Worm (Caenorhabditis elegans) whole organism, L3 larva: ENCODE measurements around the gene Y46G5A.39.

Experiments used
- ZK546.5 ChIP-seq: sonication (generic microtip); optimal IDR thresholded peaks from 2 replicates; lab custom pipeline; 2017; ENCODE audit warnings: missing biosample characterization, missing genetic modification characterization
- aly-2 ChIP-seq: fragments of 150-350 bp; optimal IDR thresholded peaks from 2 replicates; lab custom pipeline; 2014; ENCODE audit warnings: missing biosample characterization, missing genetic modification characterization
- ceh-16 ChIP-seq: sonication (generic microtip); optimal IDR thresholded peaks from 2 replicates; lab custom pipeline; 2017; ENCODE audit warnings: missing biosample characterization, missing genetic modification characterization
- ceh-82 ChIP-seq: fragments of 150-350 bp; optimal IDR thresholded peaks from 2 replicates; lab custom pipeline; 2014; ENCODE audit warnings: missing biosample characterization, missing genetic modification characterization
- daf-12 ChIP-seq: fragments of 150-350 bp; optimal IDR thresholded peaks from 2 replicates; lab custom pipeline; 2014; ENCODE audit warnings: missing biosample characterization, missing genetic modification reagents, missing genetic modification characterization
- egl-27 ChIP-seq: sonication (generic microtip); optimal IDR thresholded peaks from 4 replicates; lab custom pipeline; 2017; ENCODE audit warnings: missing biosample characterization, missing genetic modification reagents, missing genetic modification characterization
- egl-5 ChIP-seq: fragments of 150-350 bp; optimal IDR thresholded peaks from 2 replicates; lab custom pipeline; 2017; ENCODE audit warnings: missing biosample characterization, missing genetic modification reagents, missing genetic modification characterization, inconsistent platforms
- elt-2 ChIP-seq: sonication (generic microtip); optimal IDR thresholded peaks from 2 replicates; lab custom pipeline; 2016; ENCODE audit warnings: missing genetic modification reagents, mild to moderate bottlenecking, missing genetic modification characterization, missing compliant biosample characterization
- elt-3 ChIP-seq, 3 experiments: fragments of 150-350 bp in 1 of 3; sonication (generic microtip) in 2 of 3; optimal IDR thresholded peaks; 2 replicates in 2 of 3; 4 replicates in 1 of 3; lab custom pipeline; 2014 to 2017; ENCODE audit warnings: missing biosample characterization in 3 of 3, missing genetic modification characterization in 3 of 3
- fkh-10 ChIP-seq: sonication (generic microtip); optimal IDR thresholded peaks from 2 replicates; lab custom pipeline; 2017; ENCODE audit warnings: missing biosample characterization, missing genetic modification reagents, missing genetic modification characterization
- fos-1 ChIP-seq: fragments of 150-350 bp; optimal IDR thresholded peaks from 2 replicates; lab custom pipeline; 2014; ENCODE audit warnings: missing biosample characterization, missing genetic modification characterization
- hmg-11 ChIP-seq: sonication (generic microtip); optimal IDR thresholded peaks from 2 replicates; lab custom pipeline; 2016; ENCODE audit warnings: missing genetic modification characterization, missing compliant biosample characterization
- jun-1 ChIP-seq: fragments of 150-350 bp; optimal IDR thresholded peaks from 2 replicates; lab custom pipeline; 2014; ENCODE audit warnings: missing biosample characterization, missing genetic modification reagents, missing genetic modification characterization
- lin-15B ChIP-seq: fragments of 150-350 bp; optimal IDR thresholded peaks from 2 replicates; lab custom pipeline; 2014; ENCODE audit warnings: missing biosample characterization, missing genetic modification characterization
- lin-39 ChIP-seq: fragments of 150-350 bp; optimal IDR thresholded peaks from 2 replicates; lab custom pipeline; 2018; ENCODE audit warnings: missing biosample characterization, missing genetic modification reagents, missing genetic modification characterization
- lsy-12 ChIP-seq: sonication (generic microtip); optimal IDR thresholded peaks from 2 replicates; lab custom pipeline; 2016; ENCODE audit warnings: mild to moderate bottlenecking, missing genetic modification characterization, missing compliant biosample characterization
- mdl-1 ChIP-seq: fragments of 150-350 bp; optimal IDR thresholded peaks from 2 replicates; lab custom pipeline; 2014; ENCODE audit warnings: missing biosample characterization, missing genetic modification characterization
- mml-1 ChIP-seq: fragments of 150-350 bp; sonication (generic microtip); optimal IDR thresholded peaks from 3 replicates; lab custom pipeline; 2014; ENCODE audit warnings: missing biosample characterization, missing genetic modification characterization
- nfya-1 ChIP-seq: sonication (generic microtip); optimal IDR thresholded peaks from 2 replicates; lab custom pipeline; 2017; ENCODE audit warnings: missing genetic modification characterization, mild to moderate bottlenecking, missing compliant biosample characterization, antibody characterized with exemption, moderate library complexity; ENCODE audit not compliant: insufficient read depth
- nhr-11 ChIP-seq: fragments of 150-350 bp; optimal IDR thresholded peaks from 2 replicates; lab custom pipeline; 2014; ENCODE audit warnings: missing biosample characterization, missing genetic modification characterization
- nhr-12 ChIP-seq: fragments of 150-350 bp; optimal IDR thresholded peaks from 2 replicates; lab custom pipeline; 2014; ENCODE audit warnings: missing biosample characterization, missing genetic modification characterization
- nhr-23 ChIP-seq: fragments of 150-350 bp; optimal IDR thresholded peaks from 2 replicates; lab custom pipeline; 2014; ENCODE audit warnings: missing biosample characterization, missing genetic modification reagents, missing genetic modification characterization
- nhr-237 ChIP-seq: fragments of 150-350 bp; optimal IDR thresholded peaks from 2 replicates; lab custom pipeline; 2014; ENCODE audit warnings: missing biosample characterization, missing genetic modification characterization
- nhr-25 ChIP-seq: sonication (generic microtip); optimal IDR thresholded peaks from 2 replicates; lab custom pipeline; 2017; ENCODE audit warnings: missing biosample characterization, missing genetic modification characterization
- nhr-28 ChIP-seq: fragments of 150-350 bp; optimal IDR thresholded peaks from 2 replicates; lab custom pipeline; 2014; ENCODE audit warnings: missing biosample characterization, missing genetic modification characterization
- nhr-43 ChIP-seq: sonication (generic microtip); optimal IDR thresholded peaks from 2 replicates; lab custom pipeline; 2016; ENCODE audit warnings: mild to moderate bottlenecking, missing genetic modification characterization, missing compliant biosample characterization; ENCODE audit not compliant: poor library complexity, severe bottlenecking
- nhr-76 ChIP-seq: fragments of 150-350 bp; sonication (generic microtip); optimal IDR thresholded peaks from 5 replicates; lab custom pipeline; 2014; ENCODE audit warnings: missing biosample characterization, missing genetic modification characterization
- pqm-1 ChIP-seq: fragments of 150-350 bp; optimal IDR thresholded peaks from 2 replicates; lab custom pipeline; 2017; ENCODE audit warnings: missing biosample characterization, missing genetic modification characterization, inconsistent platforms
- skn-1 ChIP-seq: fragments of 150-350 bp; optimal IDR thresholded peaks from 2 replicates; lab custom pipeline; 2014; ENCODE audit warnings: missing biosample characterization, missing genetic modification characterization
- snpc-4 ChIP-seq: fragments of 150-350 bp; optimal IDR thresholded peaks from 2 replicates; lab custom pipeline; 2014; ENCODE audit warnings: missing biosample characterization, missing genetic modification characterization
- tbx-2 ChIP-seq: sonication (generic microtip); optimal IDR thresholded peaks from 2 replicates; lab custom pipeline; 2016; ENCODE audit warnings: mild to moderate bottlenecking, missing genetic modification characterization, missing compliant biosample characterization
- unc-62 ChIP-seq: fragments of 150-350 bp; sonication (generic microtip); optimal IDR thresholded peaks from 4 replicates; lab custom pipeline; 2014; ENCODE audit warnings: missing biosample characterization, missing genetic modification reagents, missing genetic modification characterization
- zag-1 ChIP-seq: fragments of 150-350 bp; optimal IDR thresholded peaks from 2 replicates; lab custom pipeline; 2014; ENCODE audit warnings: missing biosample characterization, missing genetic modification characterization
- ztf-4 ChIP-seq: fragments of 150-350 bp; optimal IDR thresholded peaks from 2 replicates; lab custom pipeline; 2014; ENCODE audit warnings: missing biosample characterization, missing genetic modification characterization

The Y46G5A.39 gene

DNA sequence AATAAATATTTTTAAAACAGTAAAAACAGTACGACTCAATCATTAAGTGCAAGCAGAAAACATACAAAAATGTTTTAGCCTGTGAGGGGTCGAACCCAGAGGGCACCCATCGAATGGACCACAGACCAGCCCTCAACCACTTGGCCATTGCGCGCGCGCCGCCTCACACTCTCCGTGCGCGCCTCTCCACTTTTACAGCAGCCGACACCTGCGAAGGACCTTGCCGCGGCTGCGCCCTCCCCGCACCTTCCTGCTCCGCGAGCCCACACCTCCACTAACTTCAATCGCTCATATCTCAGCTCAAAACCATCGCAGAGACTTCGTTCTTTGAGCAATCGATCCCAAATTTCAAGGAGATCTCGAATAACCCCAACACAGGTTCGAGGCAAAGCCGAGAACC lies 24.7 kb upstream of the Y46G5A.39 start:
- TF ChIP-seq elt-2 (tag; lab: Kevin White, UChicago), result peak; percentile 21
- TF ChIP-seq lin-15B (tag; lab: Kevin White, UChicago), result peak; percentile 53
- peak; percentile 8 for TF ChIP-seq tbx-2 (tag; lab: Kevin White, UChicago)
- peak; percentile 75 for TF ChIP-seq lin-39
- TF ChIP-seq nfya-1 (tag; lab: Kevin White, UChicago), result peak; percentile 50
- TF ChIP-seq nhr-25, result peak; percentile 39
- TF ChIP-seq snpc-4 (tag; lab: Kevin White, UChicago), result peak; percentile 97

DNA sequence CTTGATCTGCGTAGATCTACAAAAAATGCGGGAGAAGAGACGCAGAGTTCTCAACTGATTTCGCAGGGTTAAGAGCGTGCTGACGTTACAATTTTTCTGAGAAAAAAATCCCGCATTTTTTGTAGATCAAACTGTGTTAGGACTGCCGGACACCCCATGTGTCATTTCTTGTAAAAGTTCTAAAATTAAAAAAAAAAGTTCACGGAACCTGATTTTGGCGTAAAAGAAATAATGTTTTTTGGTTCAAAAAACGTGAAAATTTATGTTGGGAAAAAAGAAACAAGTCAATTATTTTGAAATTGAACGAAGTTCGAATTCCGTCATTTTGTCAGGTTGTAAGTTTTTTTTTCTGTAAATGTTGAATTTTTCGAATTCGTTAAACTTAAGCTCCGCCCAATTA lies 22.8 kb upstream of the Y46G5A.39 start, which contains the start of gene Y46G5A.34:
Gene Y46G5A.34, plus strand, starts transcription at position 301 of the 400 bp plus-strand sequence.
- no peak for TF ChIP-seq ceh-16 (tag; lab: Kevin White, UChicago)
- no peak for TF ChIP-seq jun-1
- TF ChIP-seq ztf-4 (tag; lab: Kevin White, UChicago), result no peak
- no peak for TF ChIP-seq nhr-76 (tag; lab: Kevin White, UChicago)
- TF ChIP-seq lsy-12 (tag; lab: Kevin White, UChicago), result no peak
- TF ChIP-seq nhr-43 (tag; lab: Kevin White, UChicago), result no peak
- no peak for TF ChIP-seq ceh-82 (tag; lab: Kevin White, UChicago)
- TF ChIP-seq pqm-1 (tag; lab: Kevin White, UChicago), result no peak
- no peak for TF ChIP-seq nhr-11 (tag; lab: Kevin White, UChicago)
- no peak for TF ChIP-seq hmg-11 (tag; lab: Kevin White, UChicago)
- no peak for TF ChIP-seq lin-39
- no peak for TF ChIP-seq fkh-10
- no peak for TF ChIP-seq egl-5 (tag; lab: Kevin White, UChicago)
- no peak for TF ChIP-seq unc-62
- TF ChIP-seq mml-1 (tag; lab: Kevin White, UChicago), result no peak
- TF ChIP-seq ZK546.5 (tag; lab: Kevin White, UChicago), result no peak
- no peak for TF ChIP-seq fos-1 (tag; lab: Kevin White, UChicago)
- no peak for TF ChIP-seq elt-3 (tag; optimal IDR thresholded peaks at IDR 0.05; lab: Kevin White, UChicago)
- TF ChIP-seq, all 47 proteins: peak for 0

DNA sequence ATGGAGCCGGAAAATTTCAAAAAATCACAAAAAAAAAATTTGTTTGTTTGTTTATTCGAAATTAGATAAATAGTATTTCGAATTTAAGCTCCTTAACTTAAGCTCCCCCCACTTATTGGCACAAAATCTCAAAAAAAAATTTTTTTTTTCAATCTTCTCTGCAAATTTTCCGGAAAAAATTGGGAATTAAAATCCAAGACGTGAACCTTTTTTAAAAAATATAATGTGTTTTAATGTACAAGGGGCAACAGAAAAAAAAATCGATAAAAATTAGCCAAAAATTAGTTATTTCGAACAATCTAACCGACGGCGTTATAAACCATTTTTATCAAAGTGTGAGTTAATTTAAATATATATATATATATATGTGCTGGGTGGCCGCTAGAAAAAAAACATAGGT lies 20.8 kb upstream of the Y46G5A.39 start, which contains the start of gene Y46G5A.14:
Gene Y46G5A.14, plus strand, starts transcription at position 301 of the 400 bp plus-strand sequence.
- TF ChIP-seq egl-27 (tag; lab: Kevin White, UChicago) (no peak), lin-15B (tag; lab: Kevin White, UChicago) (no peak), nhr-43 (tag; lab: Kevin White, UChicago) (no peak), nhr-12 (tag; lab: Kevin White, UChicago) (no peak), daf-12 (tag; lab: Kevin White, UChicago) (no peak), mml-1 (tag; lab: Kevin White, UChicago) (no peak), ZK546.5 (tag; lab: Kevin White, UChicago) (no peak), pqm-1 (tag; lab: Kevin White, UChicago) (no peak)

DNA sequence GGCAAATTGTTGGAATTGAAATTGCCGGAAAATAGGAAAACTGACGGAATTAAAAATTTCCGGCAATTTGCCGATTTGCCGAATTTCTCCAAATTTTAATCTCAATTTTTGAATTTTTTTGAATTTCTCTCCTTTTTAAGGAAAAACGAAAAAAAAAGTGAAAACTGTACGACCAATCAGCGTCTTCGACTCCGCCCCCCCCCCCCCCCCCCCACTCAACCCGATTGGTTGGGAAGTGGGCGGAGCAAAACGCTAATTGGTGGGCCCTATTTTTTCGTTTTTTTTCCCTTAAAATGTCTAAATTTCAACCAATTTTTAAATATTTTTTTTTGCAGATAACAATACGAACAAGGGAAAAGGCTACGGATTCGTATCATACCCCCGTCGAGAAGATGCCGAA lies 16.3 kb upstream of the Y46G5A.39 start:
- TF ChIP-seq zag-1 (tag; lab: Kevin White, UChicago) (no peak), lin-15B (tag; lab: Kevin White, UChicago) (no peak), tbx-2 (tag; lab: Kevin White, UChicago) (no peak), skn-1 (tag; lab: Kevin White, UChicago) (no peak), daf-12 (tag; lab: Kevin White, UChicago) (no peak), lin-39 (no peak), nhr-237 (no peak), aly-2 (no peak), ceh-16 (tag; lab: Kevin White, UChicago) (no peak), nhr-23 (tag; lab: Kevin White, UChicago) (no peak), mdl-1 (tag; lab: Kevin White, UChicago) (no peak), nhr-28 (tag; lab: Kevin White, UChicago) (no peak)
